Worm (Caenorhabditis elegans) whole organism, early embryonic: ENCODE results near the gene hrg-1.

Source experiments
- B0310.2 ChIP-seq: sonication (generic microtip); optimal IDR thresholded peaks from 2 replicates; lab custom pipeline; 2016; ENCODE audit warnings: mild to moderate bottlenecking, missing genetic modification characterization, missing compliant biosample characterization
- F13C5.2 ChIP-seq: sonication (generic microtip); optimal IDR thresholded peaks from 2 replicates; lab custom pipeline; 2017; ENCODE audit warnings: mild to moderate bottlenecking, missing genetic modification characterization, inconsistent platforms, missing compliant biosample characterization
- aly-1 ChIP-seq: sonication (generic microtip); optimal IDR thresholded peaks from 2 replicates; lab custom pipeline; 2016; ENCODE audit warnings: missing genetic modification characterization, missing compliant biosample characterization
- ama-1 ChIP-seq: fragments of 150-350 bp; optimal IDR thresholded peaks from 2 replicates; lab custom pipeline; 2014
- ceh-13 ChIP-seq: fragments of 200-800 bp; sonication (Bioruptor generic); optimal IDR thresholded peaks from 2 replicates; lab custom pipeline; 2018; ENCODE audit warnings: mild to moderate bottlenecking, missing genetic modification characterization, missing compliant biosample characterization
- ceh-36 ChIP-seq: sonication (generic microtip); optimal IDR thresholded peaks from 2 replicates; lab custom pipeline; 2016; ENCODE audit warnings: missing genetic modification characterization, inconsistent platforms, missing compliant biosample characterization
- ets-7 ChIP-seq: sonication (generic microtip); optimal IDR thresholded peaks from 2 replicates; lab custom pipeline; 2016; ENCODE audit warnings: missing genotype, missing genetic modification characterization, missing compliant biosample characterization
- flt-1 ChIP-seq: fragments of 200-800 bp; sonication (Bioruptor generic); IDR thresholded peaks from 2 replicates; pipeline ENCODE4 v1.3.6; 2022; ENCODE audit warnings: missing genetic modification characterization, missing compliant biosample characterization
- hmg-4 ChIP-seq: fragments of 200-800 bp; sonication (Bioruptor generic); optimal IDR thresholded peaks from 2 replicates; lab custom pipeline; 2018; ENCODE audit warnings: mild to moderate bottlenecking, missing genetic modification characterization, missing compliant biosample characterization
- hnd-1 ChIP-seq: sonication (generic microtip); optimal IDR thresholded peaks from 2 replicates; lab custom pipeline; 2016; ENCODE audit warnings: missing genetic modification characterization, missing compliant biosample characterization
- pes-1 ChIP-seq: fragments of 200-800 bp; sonication (Bioruptor generic); IDR thresholded peaks from 2 replicates; pipeline ENCODE4 v1.3.6; 2022; ENCODE audit warnings: missing genetic modification reagents, missing genetic modification characterization, missing compliant biosample characterization
- sea-1 ChIP-seq: fragments of 200-800 bp; sonication (Bioruptor generic); conservative IDR thresholded peaks from 2 replicates; pipeline ENCODE4 v1.3.6; 2022; ENCODE audit warnings: missing genetic modification characterization, missing compliant biosample characterization
- tbx-11 ChIP-seq: fragments of 200-800 bp; sonication (Bioruptor generic); IDR thresholded peaks from 2 replicates; pipeline ENCODE4 v1.3.6; 2022; ENCODE audit warnings: missing genetic modification characterization, missing compliant biosample characterization

DNA sequence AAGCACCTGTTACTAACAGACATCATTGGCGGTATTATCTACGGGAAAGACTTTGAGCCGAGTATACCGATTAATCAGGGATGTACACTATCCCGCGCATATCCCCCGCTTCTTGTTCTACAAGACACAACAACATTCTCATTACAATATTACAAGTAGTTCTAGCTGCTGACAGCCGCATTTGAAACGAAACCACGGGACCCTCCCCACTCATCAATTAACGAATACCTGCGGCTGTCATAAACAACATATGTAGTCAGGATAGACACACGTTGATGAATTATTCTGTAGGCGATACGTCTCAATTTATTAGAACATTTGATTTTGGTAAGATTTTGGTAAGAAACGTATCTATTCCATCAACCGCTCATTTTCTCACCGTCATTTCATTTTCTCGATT is 39.3 kb downstream of the hrg-1 start:
- TF ChIP-seq sea-1 (GFP tag; lab: Robert Waterston, UW) (no peak), ceh-13 (GFP tag; lab: Kevin White, UChicago) (no peak), hnd-1 (tag; lab: Kevin White, UChicago) (no peak), F13C5.2 (tag; lab: Kevin White, UChicago) (no peak), ama-1 (lab: Kevin White, UChicago) (no peak), flt-1 (no peak), pes-1 (GFP tag; lab: Robert Waterston, UW) (no peak), tbx-11 (GFP tag; lab: Robert Waterston, UW) (no peak), aly-1 (tag; lab: Kevin White, UChicago) (no peak), hmg-4 (GFP tag; lab: Kevin White, UChicago) (no peak), B0310.2 (no peak), ets-7 (tag; lab: Kevin White, UChicago) (no peak), ceh-36 (tag; lab: Kevin White, UChicago) (no peak)
